Worm (Caenorhabditis elegans): Measurements from ENCODE around the gene F41F3.1.

DNA sequence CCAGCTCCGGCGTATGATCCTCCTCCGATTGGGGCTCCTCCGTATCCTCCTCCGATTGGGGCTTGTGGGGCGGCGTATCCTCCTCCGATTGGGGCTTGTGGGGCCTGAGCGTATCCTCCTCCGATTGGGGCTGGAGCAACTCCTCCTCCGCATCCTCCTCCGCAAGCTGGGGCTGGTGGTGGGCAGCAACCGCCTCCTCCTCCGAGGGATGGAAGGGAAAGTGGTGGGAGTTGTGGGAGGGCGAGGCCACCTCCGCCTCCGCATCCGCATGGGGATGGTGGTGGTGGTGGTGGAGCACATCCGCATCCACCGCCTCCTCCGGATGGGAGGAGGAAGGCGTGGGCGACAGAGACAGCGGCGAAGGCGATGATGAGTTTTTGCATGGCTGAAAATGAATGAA, 6.5 kb upstream of the F41F3.1 start, which contains the start of gene F41F3.3:
- no peak for TF ChIP-seq ceh-16 (tag; optimal IDR thresholded peaks at IDR 0.05)
- TF ChIP-seq elt-1 (tag; optimal IDR thresholded peaks at IDR 0.05) = no peak
- TF ChIP-seq ama-1 (optimal IDR thresholded peaks at IDR 0.05) = peak; percentile 74
- no peak for TF ChIP-seq nhr-10 (tag; optimal IDR thresholded peaks at IDR 0.05)

Measured in whole organism, L2 larva.